Fruit fly (Drosophila melanogaster): ENCODE data around the gene foxo.

Gene foxo

DNA sequence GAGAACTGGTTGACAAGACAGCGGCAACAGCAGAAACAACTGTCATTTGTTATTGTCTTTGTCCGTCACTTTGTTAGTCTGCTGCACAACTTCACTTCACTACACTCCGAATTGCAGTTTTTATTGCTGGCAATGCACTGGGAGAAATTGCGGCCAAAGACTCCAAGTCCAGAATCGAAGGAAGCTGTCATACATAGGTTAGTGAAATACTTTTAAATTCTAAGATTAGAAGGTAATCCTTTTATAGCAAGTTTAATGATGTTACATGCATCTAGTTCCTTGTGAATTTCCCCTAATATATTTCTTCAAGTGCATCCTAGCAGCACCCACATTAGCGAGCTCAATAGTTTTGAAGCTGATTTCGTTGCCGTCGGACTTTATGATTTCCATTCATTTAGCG lies 47.9 kb upstream of the foxo start (continued):
- peak; percentile 63 for TF ChIP-seq Sox15 (GFP tag; optimal IDR thresholded peaks at IDR 0.05)
- peak; percentile 54 for TF ChIP-seq fd59A (GFP tag; optimal IDR thresholded peaks at IDR 0.05)
- peak; percentile 50 for TF ChIP-seq dsx (GFP tag; optimal IDR thresholded peaks at IDR 0.05; ENCODE audit: poor library complexity, severe bottlenecking)
- peak; percentile 73 for TF ChIP-seq cyc (GFP tag; optimal IDR thresholded peaks at IDR 0.05)
- peak; percentile 57 for TF ChIP-seq CG11902 (GFP tag; optimal IDR thresholded peaks at IDR 0.05)
- peak; percentile 54 for TF ChIP-seq Smox (GFP tag; optimal IDR thresholded peaks at IDR 0.05)
- no peak for TF ChIP-seq Blimp-1 (GFP tag; optimal IDR thresholded peaks at IDR 0.05)
- peak; percentile 71 for TF ChIP-seq CG6792 (GFP tag; optimal IDR thresholded peaks at IDR 0.05)
- peak; percentile 50 for TF ChIP-seq Ets21C (GFP tag; optimal IDR thresholded peaks at IDR 0.05)
- TF ChIP-seq vri (GFP tag; optimal IDR thresholded peaks at IDR 0.05), result no peak
- no peak for TF ChIP-seq fkh (GFP tag; optimal IDR thresholded peaks at IDR 0.05)
- TF ChIP-seq fd85E (GFP tag; optimal IDR thresholded peaks at IDR 0.05), result peak; percentile 49
- TF ChIP-seq ss (GFP tag; optimal IDR thresholded peaks at IDR 0.05), result peak; percentile 35 to 42
- TF ChIP-seq Eip75B (GFP tag; optimal IDR thresholded peaks at IDR 0.05), result peak; percentile 77
- TF ChIP-seq lz (GFP tag; optimal IDR thresholded peaks at IDR 0.05), result peak; percentile 70

DNA sequence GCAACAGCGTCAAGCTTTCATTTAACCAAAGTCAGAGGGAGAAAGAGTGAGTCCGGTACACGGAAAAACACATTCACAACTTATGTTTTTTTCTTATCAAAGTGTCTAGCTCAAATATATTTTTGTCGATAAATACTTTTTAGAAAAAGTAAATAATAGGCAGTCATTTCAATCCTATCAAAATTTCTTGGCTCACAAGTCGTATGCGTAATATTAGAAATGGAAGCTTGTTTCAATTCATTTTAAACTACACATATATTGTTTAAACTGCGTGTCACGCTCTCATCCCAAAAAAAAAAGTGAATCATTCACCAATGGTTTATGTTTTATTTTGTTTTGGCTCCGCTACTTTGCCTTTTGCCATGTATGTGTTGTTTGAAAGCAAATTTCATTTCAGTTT lies 47.1 kb upstream of the foxo start:
- TF ChIP-seq CG3032 (tag; optimal IDR thresholded peaks at IDR 0.05) (no peak), ss (GFP tag; optimal IDR thresholded peaks at IDR 0.05) (no peak), acj6 (GFP tag; optimal IDR thresholded peaks at IDR 0.05) (no peak), eg (GFP tag; IDR thresholded peaks at IDR 0.05) (peak; percentile 40; the same call in 1 of the 3 replicates), CG31627 (GFP tag; optimal IDR thresholded peaks at IDR 0.05) (no peak), CG6163 (GFP tag; IDR thresholded peaks at IDR 0.05) (no peak), Sox14 (GFP tag; optimal IDR thresholded peaks at IDR 0.05) (no peak), fd85E (GFP tag; optimal IDR thresholded peaks at IDR 0.05) (no peak), Gug (GFP tag; IDR thresholded peaks at IDR 0.05) (no peak), Eip78C (GFP tag) (peak; percentile 73), CG3919 (GFP tag; optimal IDR thresholded peaks at IDR 0.05) (no peak), CG1621 (tag; optimal IDR thresholded peaks at IDR 0.05) (no peak), CG6854 (GFP tag; optimal IDR thresholded peaks at IDR 0.05) (no peak), achi (GFP tag; optimal IDR thresholded peaks at IDR 0.05) (peak; percentile 32), Hr39 (GFP tag; optimal IDR thresholded peaks at IDR 0.05) (no peak), cyc (GFP tag; optimal IDR thresholded peaks at IDR 0.05) (no peak), CG11762 (GFP tag; optimal IDR thresholded peaks at IDR 0.05; ENCODE audit: insufficient read depth) (no peak), CG9139 (GFP tag; optimal IDR thresholded peaks at IDR 0.05) (no peak), Eip93F (GFP tag; optimal IDR thresholded peaks at IDR 0.05) (no peak), CG6792 (GFP tag; optimal IDR thresholded peaks at IDR 0.05) (no peak), vri (GFP tag; optimal IDR thresholded peaks at IDR 0.05) (no peak), CG8119 (GFP tag; IDR thresholded peaks at IDR 0.05) (peak; percentile 38; the same call in 2 of the 3 replicates), fkh (GFP tag; optimal IDR thresholded peaks at IDR 0.05) (no peak), CG32006 (GFP tag; optimal IDR thresholded peaks at IDR 0.05) (peak; percentile 72), CG10631 (GFP tag; optimal IDR thresholded peaks at IDR 0.05) (no peak), Met (GFP tag; optimal IDR thresholded peaks at IDR 0.05) (peak; percentile 6), CG15336 (GFP tag; IDR thresholded peaks at IDR 0.05) (peak; percentile 52; the same call in 1 of the 2 replicates), CG11294 (GFP tag; IDR thresholded peaks at IDR 0.05) (no peak), OdsH (GFP tag; optimal IDR thresholded peaks at IDR 0.05) (no peak), CG6808 (GFP tag; optimal IDR thresholded peaks at IDR 0.05) (no peak), CG34406 (GFP tag; optimal IDR thresholded peaks at IDR 0.05) (peak; percentile 11), Sox102F (GFP tag; optimal IDR thresholded peaks at IDR 0.05) (no peak), svp (GFP tag) (peak; percentile 67), Hr4 (GFP tag; optimal IDR thresholded peaks at IDR 0.05) (peak; percentile 71), Ets96B (tag; optimal IDR thresholded peaks at IDR 0.05) (no peak), topi (GFP tag; optimal IDR thresholded peaks at IDR 0.05) (no peak), dac (GFP tag; optimal IDR thresholded peaks at IDR 0.05) (no peak), net (GFP tag; optimal IDR thresholded peaks at IDR 0.05) (no peak), CG8319 (GFP tag; optimal IDR thresholded peaks at IDR 0.05) (no peak), spab (GFP tag; optimal IDR thresholded peaks at IDR 0.05) (no peak), Hr38 (GFP tag; optimal IDR thresholded peaks at IDR 0.05) (no peak), CG7368 (GFP tag; optimal IDR thresholded peaks at IDR 0.05) (no peak), Smox (GFP tag; optimal IDR thresholded peaks at IDR 0.05) (no peak)
